Worm (Caenorhabditis elegans) whole organism, L3 larva: ENCODE measurements around the gene F40G9.15.

Experiments used
- R02D3.7 ChIP-seq: fragments of 150-350 bp; optimal IDR thresholded peaks from 2 replicates; lab custom pipeline; 2014; ENCODE audit warnings: missing biosample characterization, missing genetic modification characterization
- ZK546.5 ChIP-seq: sonication (generic microtip); optimal IDR thresholded peaks from 2 replicates; lab custom pipeline; 2017; ENCODE audit warnings: missing biosample characterization, missing genetic modification characterization
- aly-2 ChIP-seq: fragments of 150-350 bp; optimal IDR thresholded peaks from 2 replicates; lab custom pipeline; 2014; ENCODE audit warnings: missing biosample characterization, missing genetic modification characterization
- ama-1 ChIP-seq: fragments of 150-350 bp; optimal IDR thresholded peaks from 2 replicates; lab custom pipeline; 2018
- egl-27 ChIP-seq: sonication (generic microtip); optimal IDR thresholded peaks from 4 replicates; lab custom pipeline; 2017; ENCODE audit warnings: missing biosample characterization, missing genetic modification reagents, missing genetic modification characterization
- eor-1 ChIP-seq, 2 experiments: fragments of 150-350 bp; optimal IDR thresholded peaks; 2 replicates each; lab custom pipeline; 2014 to 2018; ENCODE audit warnings: missing biosample characterization in 2 of 2, missing genetic modification characterization in 2 of 2
- fkh-2 ChIP-seq: fragments of 150-350 bp; optimal IDR thresholded peaks from 2 replicates; lab custom pipeline; 2014; ENCODE audit warnings: missing biosample characterization, missing genetic modification reagents, missing genetic modification characterization
- fos-1 ChIP-seq: fragments of 150-350 bp; optimal IDR thresholded peaks from 2 replicates; lab custom pipeline; 2014; ENCODE audit warnings: missing biosample characterization, missing genetic modification characterization
- mdl-1 ChIP-seq: fragments of 150-350 bp; optimal IDR thresholded peaks from 2 replicates; lab custom pipeline; 2014; ENCODE audit warnings: missing biosample characterization, missing genetic modification characterization
- nhr-11 ChIP-seq: fragments of 150-350 bp; optimal IDR thresholded peaks from 2 replicates; lab custom pipeline; 2014; ENCODE audit warnings: missing biosample characterization, missing genetic modification characterization
- nhr-28 ChIP-seq: fragments of 150-350 bp; optimal IDR thresholded peaks from 2 replicates; lab custom pipeline; 2014; ENCODE audit warnings: missing biosample characterization, missing genetic modification characterization
- nhr-76 ChIP-seq: fragments of 150-350 bp; sonication (generic microtip); optimal IDR thresholded peaks from 5 replicates; lab custom pipeline; 2014; ENCODE audit warnings: missing biosample characterization, missing genetic modification characterization
- sea-2 ChIP-seq: fragments of 150-350 bp; sonication (generic microtip); optimal IDR thresholded peaks from 4 replicates; lab custom pipeline; 2014; ENCODE audit warnings: missing biosample characterization, missing genetic modification reagents, missing genetic modification characterization
- skn-1 ChIP-seq: fragments of 150-350 bp; optimal IDR thresholded peaks from 2 replicates; lab custom pipeline; 2014; ENCODE audit warnings: missing biosample characterization, missing genetic modification characterization
- snpc-4 ChIP-seq: fragments of 150-350 bp; optimal IDR thresholded peaks from 2 replicates; lab custom pipeline; 2014; ENCODE audit warnings: missing biosample characterization, missing genetic modification characterization
- tbx-2 ChIP-seq: sonication (generic microtip); optimal IDR thresholded peaks from 2 replicates; lab custom pipeline; 2016; ENCODE audit warnings: mild to moderate bottlenecking, missing genetic modification characterization, missing compliant biosample characterization
- unc-62 ChIP-seq: fragments of 150-350 bp; sonication (generic microtip); optimal IDR thresholded peaks from 4 replicates; lab custom pipeline; 2014; ENCODE audit warnings: missing biosample characterization, missing genetic modification reagents, missing genetic modification characterization
- zag-1 ChIP-seq: fragments of 150-350 bp; optimal IDR thresholded peaks from 2 replicates; lab custom pipeline; 2014; ENCODE audit warnings: missing biosample characterization, missing genetic modification characterization
- ztf-4 ChIP-seq: fragments of 150-350 bp; optimal IDR thresholded peaks from 2 replicates; lab custom pipeline; 2014; ENCODE audit warnings: missing biosample characterization, missing genetic modification characterization

F40G9.15 gene

ce11 chrIII:227033-227432 lies 44.9 kb downstream of the F40G9.15 start:
- TF ChIP-seq fos-1 (tag; lab: Kevin White, UChicago) (no peak), nhr-28 (no peak), ZK546.5 (no peak), nhr-11 (tag; lab: Kevin White, UChicago) (no peak)

- no peak for TF ChIP-seq mdl-1 (tag; lab: Kevin White, UChicago)
- TF ChIP-seq tbx-2 = no peak
- no peak for TF ChIP-seq nhr-76 (tag; lab: Kevin White, UChicago)
- no peak for TF ChIP-seq zag-1
- no peak for TF ChIP-seq R02D3.7 (tag; lab: Kevin White, UChicago)
- TF ChIP-seq ama-1 (lab: Kevin White, UChicago) = no peak
- TF ChIP-seq unc-62 (GFP tag; lab: Kevin White, UChicago) = no peak
- no peak for TF ChIP-seq eor-1 (tag; optimal IDR thresholded peaks at IDR 0.05; lab: Kevin White, UChicago)
- no peak for TF ChIP-seq sea-2 (GFP tag; lab: Kevin White, UChicago)
- no peak for TF ChIP-seq ZK546.5
- TF ChIP-seq nhr-28 = no peak
- no peak for TF ChIP-seq egl-27 (tag; lab: Kevin White, UChicago)
- TF ChIP-seq ztf-4 (tag; lab: Kevin White, UChicago) = no peak
- TF ChIP-seq aly-2 (tag; lab: Kevin White, UChicago) = no peak
- TF ChIP-seq fkh-2 (tag; lab: Kevin White, UChicago) = no peak
- TF ChIP-seq skn-1 = no peak
- TF ChIP-seq snpc-4 (tag; lab: Kevin White, UChicago) = no peak
Measured at ce11 chrIII:230129-230528, 47.9 kb downstream of the F40G9.15 start, which contains the start of gene hpo-38. TSS of gene hpo-38 (plus strand) at chrIII:230429.
